Fruit fly (Drosophila melanogaster) whole organism, embryonic: ENCODE results near the gene elB.
A peak's percentile ranks its signal among the peaks of the same experiment; 100 is the strongest.

Experiments
- Atf6 ChIP-seq: fragments of 200-800 bp; sonication (Bioruptor generic); IDR thresholded peaks from 2 replicates; pipeline ENCODE4 v1.3.6; 2022; ENCODE audit warnings: missing biosample characterization, missing genetic modification characterization
- CG10267 ChIP-seq: fragments of 200-800 bp; sonication (Bioruptor generic); optimal IDR thresholded peaks from 2 replicates; lab custom pipeline; 2018; ENCODE audit warnings: missing biosample characterization, mild to moderate bottlenecking, missing genetic modification characterization, moderate library complexity
- CG16815 ChIP-seq: fragments of 200-800 bp; sonication (Bioruptor generic); optimal IDR thresholded peaks from 3 replicates; lab custom pipeline; 2017; ENCODE audit warnings: missing biosample characterization, mild to moderate bottlenecking, missing genetic modification characterization
- Dek ChIP-seq: fragments of 200-800 bp; sonication (Bioruptor generic); optimal IDR thresholded peaks from 3 replicates; lab custom pipeline; 2019; ENCODE audit warnings: missing biosample characterization, mild to moderate bottlenecking, missing genetic modification characterization, moderate library complexity
- E2f1 ChIP-seq: fragments of 200-800 bp; sonication (Bioruptor generic); IDR thresholded peaks from 2 replicates; pipeline ENCODE4 v1.3.6; 2022; ENCODE audit warnings: missing biosample characterization, missing genetic modification characterization
- HmgD ChIP-seq: fragments of 200-800 bp; sonication (Bioruptor generic); optimal IDR thresholded peaks from 3 replicates; lab custom pipeline; 2016; ENCODE audit warnings: missing biosample characterization, missing genetic modification characterization
- NfI ChIP-seq: fragments of 200-800 bp; sonication (Bioruptor generic); optimal IDR thresholded peaks from 3 replicates; lab custom pipeline; 2018; ENCODE audit warnings: missing biosample characterization, mild to moderate bottlenecking, missing genetic modification characterization, moderate library complexity
- ara ChIP-seq: fragments of 200-800 bp; sonication (Bioruptor generic); IDR thresholded peaks from 2 replicates; pipeline ENCODE4 v1.3.6; 2022; ENCODE audit warnings: missing biosample characterization, missing genetic modification characterization
- bbx ChIP-seq: fragments of 200-800 bp; sonication (Bioruptor generic); IDR thresholded peaks from 2 replicates; pipeline ENCODE4 v1.3.6; 2022; ENCODE audit warnings: missing biosample characterization, missing genetic modification characterization; ENCODE audit not compliant: partially characterized antibody
- ci ChIP-seq: fragments of 200-800 bp; sonication (Bioruptor generic); IDR thresholded peaks from 3 replicates; pipeline ENCODE4 v1.3.6; 2022; ENCODE audit warnings: missing biosample characterization, missing genetic modification characterization
- gem ChIP-seq: fragments of 200-800 bp; sonication (Bioruptor generic); optimal IDR thresholded peaks from 2 replicates; lab custom pipeline; 2019; ENCODE audit warnings: missing biosample characterization, mild to moderate bottlenecking, missing genetic modification characterization, moderate library complexity
- gsb-n ChIP-seq: fragments of 200-800 bp; sonication (Bioruptor generic); optimal IDR thresholded peaks from 3 replicates; lab custom pipeline; 2018; ENCODE audit warnings: missing biosample characterization, mild to moderate bottlenecking, missing genetic modification characterization
- insv ChIP-seq, 2 experiments: fragments of 200-800 bp; sonication (Bioruptor generic); optimal IDR thresholded peaks; 3 replicates each; lab custom pipeline; 2016 to 2018; ENCODE audit warnings: missing biosample characterization in 2 of 2, missing genetic modification characterization in 2 of 2
- ttk ChIP-seq: fragments of 200-800 bp; sonication (Bioruptor generic); IDR thresholded peaks from 2 replicates; pipeline ENCODE4 v2.1.2; 2022; ENCODE audit warnings: missing biosample characterization, missing genetic modification characterization

DNA sequence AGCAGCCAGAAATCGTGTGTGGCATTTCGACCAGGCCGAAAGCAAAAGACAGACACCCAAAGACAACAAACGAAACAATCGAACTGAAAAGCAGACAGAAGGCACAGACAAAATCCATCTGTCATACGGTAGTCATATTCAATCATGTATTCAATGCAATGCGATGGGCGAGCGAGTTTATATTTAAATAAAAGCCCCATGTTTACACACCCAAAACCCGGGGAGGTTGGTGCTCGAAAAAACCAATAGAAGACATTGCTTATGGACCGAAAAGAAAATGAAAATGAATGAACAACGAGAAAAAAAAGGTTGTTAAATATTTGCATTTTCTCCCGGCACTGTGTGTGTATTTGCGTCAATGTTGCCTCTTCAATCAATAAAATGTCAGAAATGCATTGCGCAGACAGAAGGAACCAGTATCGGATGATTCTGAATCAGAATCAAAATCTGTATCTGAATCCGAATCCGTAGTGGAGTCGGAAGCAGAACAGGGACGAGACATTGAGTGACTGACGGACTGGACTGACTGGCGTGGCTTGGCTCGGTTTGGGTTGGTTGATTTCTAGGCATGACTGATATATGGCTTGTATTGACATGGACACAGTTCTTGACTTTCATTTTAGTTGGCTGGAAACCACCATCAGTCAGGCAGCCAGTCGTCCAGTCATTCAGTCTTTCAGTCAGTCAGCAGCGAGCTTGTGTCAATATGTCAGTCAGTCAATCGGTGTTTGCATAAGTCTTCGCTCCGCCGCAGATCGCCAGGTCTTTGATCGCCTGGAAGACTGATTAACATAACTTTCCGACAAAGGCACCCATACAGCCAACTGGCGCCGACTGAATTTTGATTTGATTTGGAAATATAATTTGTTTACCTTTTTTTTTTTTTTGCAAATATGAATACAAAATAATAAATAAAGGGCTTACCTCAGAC is 23.3 kb upstream of the elB start:
- no peak for TF ChIP-seq Dek (tag; lab: Kevin White, UChicago)
- no peak for TF ChIP-seq E2f1 (GFP tag; lab: Robert Waterston, UW)
- no peak for TF ChIP-seq bbx
- TF ChIP-seq insv (GFP tag; optimal IDR thresholded peaks at IDR 0.05; lab: Kevin White, UChicago), result no peak
- TF ChIP-seq Atf6 (GFP tag; lab: Robert Waterston, UW), result no peak
- TF ChIP-seq gsb-n, result peak; percentile 35
- TF ChIP-seq NfI (GFP tag; lab: Kevin White, UChicago), result no peak
- TF ChIP-seq ci (GFP tag; lab: Robert Waterston, UW), result peak; percentile 60; the same call in 2 of the 3 replicates
- TF ChIP-seq gem (tag; lab: Kevin White, UChicago), result peak; percentile 16
- no peak for TF ChIP-seq ttk (GFP tag; lab: Robert Waterston, UW)
- no peak for TF ChIP-seq ara (GFP tag; lab: Robert Waterston, UW)
- no peak for TF ChIP-seq CG16815
- no peak for TF ChIP-seq CG10267
- TF ChIP-seq HmgD (GFP tag; lab: Kevin White, UChicago), result no peak
